Fruit fly (Drosophila melanogaster) whole organism: Measurements from ENCODE around the gene Fign.

Experiments used
- CG8478 ChIP-seq: fragments of >200 bp; optimal IDR thresholded peaks from 2 replicates; lab custom pipeline; 2018; ENCODE audit warnings: inconsistent platforms
- Dll ChIP-seq: fragments of >200 bp; optimal IDR thresholded peaks from 2 replicates; lab custom pipeline; 2017
- EcR ChIP-seq, 2 experiments: fragments of >200 bp; optimal IDR thresholded peaks; 2 replicates each; lab custom pipeline; 2017; ENCODE audit warnings: missing biosample characterization in 2 of 2, missing genetic modification characterization in 2 of 2, missing genetic modification reagents in 2 of 2
- pan ChIP-seq: fragments of >200 bp; optimal IDR thresholded peaks from 2 replicates; lab custom pipeline; 2017
- psq ChIP-seq: fragments of >200 bp; optimal IDR thresholded peaks from 2 replicates; lab custom pipeline; 2017
- usp ChIP-seq: fragments of >200 bp; optimal IDR thresholded peaks from 2 replicates; lab custom pipeline; 2017; ENCODE audit warnings: missing biosample characterization, missing genetic modification characterization, mixed read lengths

Fign gene

dm6 chr2L:3319731-3320295 is at the start of gene Fign, which contains the start of gene CG8837:
Fign (minus strand) TSS chr2L:3319872.
CG8837 (plus strand) TSS chr2L:3320245.
- no peak for TF ChIP-seq CG8478 (lab: Kevin White, UChicago)

- no peak for TF ChIP-seq CG8478 (lab: Kevin White, UChicago)
- TF ChIP-seq usp (GFP tag; lab: Kevin White, UChicago): no peak
- no peak for TF ChIP-seq EcR (GFP tag; optimal IDR thresholded peaks at IDR 0.05; lab: Kevin White, UChicago)
- no peak for TF ChIP-seq pan
- TF ChIP-seq psq (lab: Kevin White, UChicago): no peak
- TF ChIP-seq Dll (lab: Kevin White, UChicago): no peak
These were observed 49.5 kb upstream of the Fign start for dm6 chr2L:3369083-3369653.

- TF ChIP-seq Dll (lab: Kevin White, UChicago): no peak
- no peak for TF ChIP-seq psq (lab: Kevin White, UChicago)
These were observed 48.8 kb upstream of the Fign start for dm6 chr2L:3368425-3368824.

dm6 chr2L:3366043-3366679 is 46.5 kb upstream of the Fign start:
- TF ChIP-seq Dll (lab: Kevin White, UChicago) (no peak), CG8478 (lab: Kevin White, UChicago) (no peak), EcR (GFP tag; optimal IDR thresholded peaks at IDR 0.05; lab: Kevin White, UChicago) (no peak), usp (GFP tag; lab: Kevin White, UChicago) (no peak), psq (lab: Kevin White, UChicago) (no peak), pan (no peak)

dm6 chr2L:3361821-3362220 is 42.1 kb upstream of the Fign start:
- TF ChIP-seq EcR (GFP tag; optimal IDR thresholded peaks at IDR 0.05; lab: Kevin White, UChicago) (no peak), Dll (lab: Kevin White, UChicago) (no peak), CG8478 (lab: Kevin White, UChicago) (no peak)

dm6 chr2L:3356790-3357696 is 37.4 kb upstream of the Fign start, which contains the start of gene CG8838:
CG8838 (plus strand) TSS chr2L:3357646.
- TF ChIP-seq Dll (lab: Kevin White, UChicago): no peak

dm6 chr2L:3356193-3356645 is 36.5 kb upstream of the Fign start:
- no peak for TF ChIP-seq usp (GFP tag; lab: Kevin White, UChicago)
- TF ChIP-seq Dll (lab: Kevin White, UChicago): no peak
- TF ChIP-seq EcR (GFP tag; optimal IDR thresholded peaks at IDR 0.05; lab: Kevin White, UChicago): no peak
- no peak for TF ChIP-seq pan
- TF ChIP-seq psq (lab: Kevin White, UChicago): no peak
- TF ChIP-seq CG8478 (lab: Kevin White, UChicago): no peak

dm6 chr2L:3355791-3356190 is 36.1 kb upstream of the Fign start:
- TF ChIP-seq EcR (GFP tag; optimal IDR thresholded peaks at IDR 0.05; lab: Kevin White, UChicago) (no peak), Dll (lab: Kevin White, UChicago) (no peak), CG8478 (lab: Kevin White, UChicago) (no peak), usp (GFP tag; lab: Kevin White, UChicago) (no peak), pan (no peak), psq (lab: Kevin White, UChicago) (no peak)

- TF ChIP-seq CG8478 (lab: Kevin White, UChicago): no peak
- TF ChIP-seq EcR (GFP tag; optimal IDR thresholded peaks at IDR 0.05; lab: Kevin White, UChicago): no peak
- TF ChIP-seq psq (lab: Kevin White, UChicago): no peak
- no peak for TF ChIP-seq pan
- TF ChIP-seq Dll (lab: Kevin White, UChicago): no peak
- no peak for TF ChIP-seq usp (GFP tag; lab: Kevin White, UChicago)
These were observed 35.1 kb upstream of the Fign start, which contains the start of gene E23 for dm6 chr2L:3354642-3355380. E23 (minus strand) TSS chr2L:3354829.

dm6 chr2L:3353791-3354190 is 34.1 kb upstream of the Fign start:
- TF ChIP-seq usp (GFP tag; lab: Kevin White, UChicago): no peak
- no peak for TF ChIP-seq CG8478 (lab: Kevin White, UChicago)
- no peak for TF ChIP-seq pan
- no peak for TF ChIP-seq Dll (lab: Kevin White, UChicago)
- TF ChIP-seq EcR (GFP tag; optimal IDR thresholded peaks at IDR 0.05; lab: Kevin White, UChicago): no peak
- TF ChIP-seq psq (lab: Kevin White, UChicago): no peak

- TF ChIP-seq CG8478 (lab: Kevin White, UChicago): no peak
- TF ChIP-seq EcR (GFP tag; optimal IDR thresholded peaks at IDR 0.05; lab: Kevin White, UChicago): no peak
- TF ChIP-seq usp (GFP tag; lab: Kevin White, UChicago): no peak
- TF ChIP-seq pan: no peak
- no peak for TF ChIP-seq Dll (lab: Kevin White, UChicago)
- no peak for TF ChIP-seq psq (lab: Kevin White, UChicago)
These were observed 33.3 kb upstream of the Fign start for dm6 chr2L:3352927-3353326.
